Fruit fly (Drosophila melanogaster): ENCODE results near the gene Ubc6.

Ubc6 gene

dm6 chr3R:4973762-4974369 lies 21.4 kb upstream of the Ubc6 start:
- TF ChIP-seq acj6 (GFP tag; optimal IDR thresholded peaks at IDR 0.05) (peak; percentile 39), CG10669 (GFP tag; optimal IDR thresholded peaks at IDR 0.05) (peak; percentile 19), OdsH (GFP tag; optimal IDR thresholded peaks at IDR 0.05) (no peak), CG11294 (GFP tag; IDR thresholded peaks at IDR 0.05) (no peak), fd85E (GFP tag; optimal IDR thresholded peaks at IDR 0.05) (no peak), Eip78C (GFP tag) (peak; percentile 68), Hr4 (GFP tag; optimal IDR thresholded peaks at IDR 0.05) (peak; percentile 53), CG3919 (GFP tag; optimal IDR thresholded peaks at IDR 0.05) (peak; percentile 0), dac (GFP tag; optimal IDR thresholded peaks at IDR 0.05) (no peak), Sox15 (GFP tag; optimal IDR thresholded peaks at IDR 0.05) (no peak), pdm3 (GFP tag; optimal IDR thresholded peaks at IDR 0.05) (peak; percentile 16), Smox (GFP tag; optimal IDR thresholded peaks at IDR 0.05) (no peak), fkh (GFP tag; optimal IDR thresholded peaks at IDR 0.05) (peak; percentile 19), CG11902 (GFP tag; optimal IDR thresholded peaks at IDR 0.05) (no peak), esn (GFP tag; optimal IDR thresholded peaks at IDR 0.05) (peak; percentile 13), dsx (GFP tag; optimal IDR thresholded peaks at IDR 0.05; ENCODE audit: poor library complexity, severe bottlenecking) (peak; percentile 65), CG8319 (GFP tag; optimal IDR thresholded peaks at IDR 0.05) (no peak), svp (GFP tag) (peak; percentile 50), CG9139 (GFP tag; optimal IDR thresholded peaks at IDR 0.05) (peak; percentile 4), CG8632 (GFP tag; optimal IDR thresholded peaks at IDR 0.05) (no peak), CG8119 (GFP tag; IDR thresholded peaks at IDR 0.05) (0 out of 3 replicates have a peak, but pooled peaks have one; percentile 37), Blimp-1 (GFP tag; optimal IDR thresholded peaks at IDR 0.05) (no peak), Eip93F (GFP tag; optimal IDR thresholded peaks at IDR 0.05) (no peak), CG6854 (GFP tag; optimal IDR thresholded peaks at IDR 0.05) (no peak), CG11762 (GFP tag; optimal IDR thresholded peaks at IDR 0.05; ENCODE audit: insufficient read depth) (no peak), lz (GFP tag; optimal IDR thresholded peaks at IDR 0.05) (no peak), Sox14 (GFP tag; optimal IDR thresholded peaks at IDR 0.05) (no peak), CG10631 (GFP tag; optimal IDR thresholded peaks at IDR 0.05) (peak; percentile 6), Hr39 (GFP tag; optimal IDR thresholded peaks at IDR 0.05) (no peak), Met (GFP tag; optimal IDR thresholded peaks at IDR 0.05) (no peak), eg (GFP tag; IDR thresholded peaks at IDR 0.05) (no peak), fd59A (GFP tag; optimal IDR thresholded peaks at IDR 0.05) (no peak), CG16779 (tag; optimal IDR thresholded peaks at IDR 0.05) (no peak), Sox102F (GFP tag; optimal IDR thresholded peaks at IDR 0.05) (no peak), spab (GFP tag; optimal IDR thresholded peaks at IDR 0.05) (peak; percentile 8), CG7368 (GFP tag; optimal IDR thresholded peaks at IDR 0.05) (no peak), CG15336 (GFP tag; IDR thresholded peaks at IDR 0.05) (0 out of 2 replicates have a peak, but pooled peaks have one; percentile 6), cyc (GFP tag; optimal IDR thresholded peaks at IDR 0.05) (no peak), Hr38 (GFP tag; optimal IDR thresholded peaks at IDR 0.05) (no peak), CG6163 (GFP tag; IDR thresholded peaks at IDR 0.05) (0 out of 3 replicates have a peak, but pooled peaks have one; percentile 38), Ets21C (GFP tag; optimal IDR thresholded peaks at IDR 0.05) (no peak), Ets96B (tag; optimal IDR thresholded peaks at IDR 0.05) (peak; percentile 24), CG3032 (tag; optimal IDR thresholded peaks at IDR 0.05) (peak; percentile 16), topi (GFP tag; optimal IDR thresholded peaks at IDR 0.05) (no peak), CG31627 (GFP tag; optimal IDR thresholded peaks at IDR 0.05) (no peak), CG1621 (tag; optimal IDR thresholded peaks at IDR 0.05) (no peak), CG4318 (GFP tag; optimal IDR thresholded peaks at IDR 0.05) (peak; percentile 36), Eip75B (GFP tag; optimal IDR thresholded peaks at IDR 0.05) (no peak), CG32006 (GFP tag; optimal IDR thresholded peaks at IDR 0.05) (peak; percentile 58), CG34406 (GFP tag; optimal IDR thresholded peaks at IDR 0.05) (no peak), CG6792 (GFP tag; optimal IDR thresholded peaks at IDR 0.05) (no peak), ss (GFP tag; optimal IDR thresholded peaks at IDR 0.05) (peak in 1 of 2 experiments; percentile 91)
